Fruit fly (Drosophila melanogaster) whole organism, embryonic: ENCODE data around the gene CG13084.
A peak's percentile ranks its signal among the peaks of the same experiment; 100 is the strongest.

ENCODE experiments used
- CG10565 ChIP-seq: fragments of 200-800 bp; sonication (Bioruptor generic); optimal IDR thresholded peaks from 3 replicates; lab custom pipeline; 2016; ENCODE audit warnings: missing biosample characterization, mild to moderate bottlenecking, missing genetic modification characterization
- CG11696 ChIP-seq: fragments of 200-800 bp; sonication (Bioruptor generic); IDR thresholded peaks from 2 replicates; pipeline ENCODE4 v1.3.6; 2022; ENCODE audit warnings: missing biosample characterization, missing genetic modification characterization
- CG11723 ChIP-seq: fragments of 200-800 bp; sonication (Bioruptor generic); optimal IDR thresholded peaks from 2 replicates; lab custom pipeline; 2017; ENCODE audit warnings: missing biosample characterization, mild to moderate bottlenecking, missing genetic modification characterization
- CG1233 ChIP-seq: fragments of 200-800 bp; sonication (Bioruptor generic); optimal IDR thresholded peaks from 4 replicates; lab custom pipeline; 2018; ENCODE audit warnings: missing biosample characterization, mild to moderate bottlenecking, missing genetic modification characterization
- CG12391 ChIP-seq: fragments of 200-800 bp; sonication (Bioruptor generic); optimal IDR thresholded peaks from 3 replicates; lab custom pipeline; 2018; ENCODE audit warnings: missing biosample characterization, mild to moderate bottlenecking, missing genetic modification characterization, moderate library complexity
- CG13123 ChIP-seq: fragments of 200-800 bp; sonication (Bioruptor generic); optimal IDR thresholded peaks from 2 replicates; lab custom pipeline; 2016; ENCODE audit warnings: missing biosample characterization, missing genetic modification characterization
- CG14667 ChIP-seq: fragments of 200-800 bp; sonication (Bioruptor generic); IDR thresholded peaks from 2 replicates; pipeline ENCODE4 v1.3.6; 2022; ENCODE audit warnings: missing biosample characterization, missing genetic modification characterization
- CG14710 ChIP-seq: fragments of 200-800 bp; sonication (Bioruptor generic); optimal IDR thresholded peaks from 3 replicates; lab custom pipeline; 2019; ENCODE audit warnings: missing biosample characterization, mild to moderate bottlenecking, missing genetic modification characterization, moderate library complexity
- CG14965 ChIP-seq: fragments of 200-800 bp; sonication (Bioruptor generic); optimal IDR thresholded peaks from 2 replicates; lab custom pipeline; 2016; ENCODE audit warnings: missing biosample characterization, missing genetic modification characterization, borderline replicate concordance
- CG15073 ChIP-seq: fragments of 200-800 bp; sonication (Bioruptor generic); optimal IDR thresholded peaks from 2 replicates; lab custom pipeline; 2016; ENCODE audit warnings: missing biosample characterization, missing genetic modification characterization
- CG17328 ChIP-seq: fragments of 200-800 bp; sonication (Bioruptor generic); IDR thresholded peaks from 2 replicates; pipeline ENCODE4 v1.3.6; 2022; ENCODE audit warnings: missing biosample characterization, missing genetic modification characterization
- CG17912 ChIP-seq: fragments of 200-800 bp; sonication (Bioruptor generic); optimal IDR thresholded peaks from 2 replicates; lab custom pipeline; 2018; ENCODE audit warnings: missing biosample characterization, mild to moderate bottlenecking, missing genetic modification characterization
- CG3281 ChIP-seq: fragments of 200-800 bp; sonication (Bioruptor generic); optimal IDR thresholded peaks from 3 replicates; lab custom pipeline; 2017; ENCODE audit warnings: missing biosample characterization, mild to moderate bottlenecking, missing genetic modification characterization
- CG3838 ChIP-seq: fragments of 200-800 bp; sonication (Bioruptor generic); optimal IDR thresholded peaks from 3 replicates; lab custom pipeline; 2016; ENCODE audit warnings: missing biosample characterization, missing genetic modification characterization
- CG4282 ChIP-seq: fragments of 200-800 bp; sonication (Bioruptor generic); optimal IDR thresholded peaks from 2 replicates; lab custom pipeline; 2016; ENCODE audit warnings: missing biosample characterization, missing genetic modification characterization
- CG6683 ChIP-seq: fragments of 200-800 bp; sonication (Bioruptor generic); optimal IDR thresholded peaks from 2 replicates; lab custom pipeline; 2017; ENCODE audit warnings: missing biosample characterization, mild to moderate bottlenecking, missing genetic modification characterization, missing genetic modification reagents
- CG9437 ChIP-seq: fragments of 200-800 bp; sonication (Bioruptor generic); optimal IDR thresholded peaks from 2 replicates; lab custom pipeline; 2018; ENCODE audit warnings: missing biosample characterization, mild to moderate bottlenecking, missing genetic modification characterization
- CG9609 ChIP-seq: fragments of 200-800 bp; sonication (Bioruptor generic); optimal IDR thresholded peaks from 3 replicates; lab custom pipeline; 2016; ENCODE audit warnings: missing biosample characterization, missing genetic modification characterization
- CG9727 ChIP-seq: fragments of 200-800 bp; sonication (Bioruptor generic); optimal IDR thresholded peaks from 3 replicates; lab custom pipeline; 2017; ENCODE audit warnings: missing biosample characterization, mild to moderate bottlenecking, missing genetic modification characterization
- CG9817 ChIP-seq: fragments of 200-800 bp; sonication (Bioruptor generic); optimal IDR thresholded peaks from 2 replicates; lab custom pipeline; 2018; ENCODE audit warnings: missing biosample characterization, mild to moderate bottlenecking, missing genetic modification characterization, moderate library complexity
- Drgx ChIP-seq: fragments of 200-800 bp; sonication (Bioruptor generic); IDR thresholded peaks from 2 replicates; pipeline ENCODE4 v1.3.6; 2022; ENCODE audit warnings: missing biosample characterization, missing genetic modification characterization
- Gsc ChIP-seq: fragments of 200-800 bp; sonication (Bioruptor generic); IDR thresholded peaks from 2 replicates; pipeline ENCODE4 v1.3.6; 2022; ENCODE audit warnings: missing biosample characterization, missing genetic modification characterization
- HLH54F ChIP-seq: fragments of 200-800 bp; sonication (Bioruptor generic); optimal IDR thresholded peaks from 3 replicates; lab custom pipeline; 2016; ENCODE audit warnings: missing biosample characterization, missing genetic modification characterization
- Hey ChIP-seq: fragments of 200-800 bp; sonication (Bioruptor generic); optimal IDR thresholded peaks from 3 replicates; lab custom pipeline; 2018; ENCODE audit warnings: missing biosample characterization, mild to moderate bottlenecking, missing genetic modification characterization
- HmgZ ChIP-seq: fragments of 200-800 bp; sonication (Bioruptor generic); optimal IDR thresholded peaks from 2 replicates; lab custom pipeline; 2018; ENCODE audit warnings: missing biosample characterization, mild to moderate bottlenecking, missing genetic modification characterization
- Lpt ChIP-seq: fragments of >200 bp; optimal IDR thresholded peaks from 2 replicates; lab custom pipeline; 2018; ENCODE audit warnings: missing biosample characterization, missing genetic modification characterization
- MTF-1 ChIP-seq: fragments of 200-800 bp; sonication (Bioruptor generic); optimal IDR thresholded peaks from 2 replicates; lab custom pipeline; 2018; ENCODE audit warnings: missing biosample characterization, mild to moderate bottlenecking, missing genetic modification characterization, borderline replicate concordance
- PHDP ChIP-seq: fragments of 200-800 bp; sonication (Bioruptor generic); optimal IDR thresholded peaks from 3 replicates; lab custom pipeline; 2018; ENCODE audit warnings: missing biosample characterization, mild to moderate bottlenecking, missing genetic modification characterization, moderate library complexity
- Sox100B ChIP-seq: fragments of 200-800 bp; sonication (Bioruptor generic); optimal IDR thresholded peaks from 3 replicates; lab custom pipeline; 2018; ENCODE audit warnings: missing biosample characterization, mild to moderate bottlenecking, missing genetic modification characterization
- Sry-β ChIP-seq: fragments of 200-800 bp; sonication (Bioruptor generic); optimal IDR thresholded peaks from 2 replicates; lab custom pipeline; 2018; ENCODE audit warnings: missing biosample characterization, mild to moderate bottlenecking, missing genetic modification characterization, moderate library complexity
- TFAM ChIP-seq: fragments of 200-800 bp; sonication (Bioruptor generic); optimal IDR thresholded peaks from 2 replicates; lab custom pipeline; 2017; ENCODE audit warnings: missing biosample characterization, missing genetic modification characterization, inconsistent platforms
- Taf1 ChIP-seq: fragments of 200-800 bp; sonication (Bioruptor generic); IDR thresholded peaks from 2 replicates; pipeline ENCODE4 v1.3.6; 2022; ENCODE audit warnings: missing biosample characterization, missing genetic modification characterization
- ac ChIP-seq: fragments of 200-800 bp; sonication (Bioruptor generic); optimal IDR thresholded peaks from 3 replicates; lab custom pipeline; 2017; ENCODE audit warnings: missing biosample characterization, mild to moderate bottlenecking, missing genetic modification characterization
- ase ChIP-seq: fragments of 200-800 bp; sonication (Bioruptor generic); IDR thresholded peaks from 3 replicates; pipeline ENCODE4 v1.3.6; 2022; ENCODE audit warnings: missing biosample characterization, missing genetic modification characterization
- bcd ChIP-seq: fragments of 200-800 bp; sonication (Bioruptor generic); optimal IDR thresholded peaks from 2 replicates; lab custom pipeline; 2017; ENCODE audit warnings: missing biosample characterization, mild to moderate bottlenecking, missing genetic modification characterization
- bigmax ChIP-seq: fragments of 200-800 bp; sonication (Bioruptor generic); optimal IDR thresholded peaks from 2 replicates; lab custom pipeline; 2018; ENCODE audit warnings: missing biosample characterization, mild to moderate bottlenecking, missing genetic modification characterization
- cg ChIP-seq: fragments of 200-800 bp; sonication (Bioruptor generic); optimal IDR thresholded peaks from 3 replicates; lab custom pipeline; 2019; ENCODE audit warnings: missing biosample characterization, mild to moderate bottlenecking, missing genetic modification characterization, moderate library complexity
- chinmo ChIP-seq: fragments of 200-800 bp; sonication (Bioruptor generic); IDR thresholded peaks from 4 replicates; pipeline ENCODE4 v1.3.6; 2022; ENCODE audit warnings: missing biosample characterization, missing genetic modification characterization; ENCODE audit not compliant: partially characterized antibody
- crol ChIP-seq: fragments of 200-800 bp; sonication (Bioruptor generic); IDR thresholded peaks from 2 replicates; pipeline ENCODE4 v1.3.6; 2022; ENCODE audit warnings: missing biosample characterization, missing genetic modification characterization
- da ChIP-seq: fragments of 200-800 bp; sonication (Bioruptor generic); optimal IDR thresholded peaks from 2 replicates; lab custom pipeline; 2016; ENCODE audit warnings: missing biosample characterization, missing genetic modification characterization
- gt ChIP-seq: fragments of 200-800 bp; sonication (Bioruptor generic); IDR thresholded peaks from 2 replicates; pipeline ENCODE4 v1.3.6; 2022; ENCODE audit warnings: missing biosample characterization, missing genetic modification characterization
- inv ChIP-seq: fragments of 200-800 bp; sonication (Bioruptor generic); IDR thresholded peaks from 2 replicates; pipeline ENCODE4 v1.3.6; 2022; ENCODE audit warnings: missing biosample characterization, missing genetic modification characterization; ENCODE audit not compliant: partially characterized antibody
- lbe ChIP-seq: fragments of 200-800 bp; sonication (Bioruptor generic); optimal IDR thresholded peaks from 2 replicates; lab custom pipeline; 2016; ENCODE audit warnings: missing biosample characterization, mild to moderate bottlenecking, missing genetic modification characterization
- mirr ChIP-seq: fragments of 200-800 bp; sonication (Bioruptor generic); optimal IDR thresholded peaks from 3 replicates; lab custom pipeline; 2018; ENCODE audit warnings: missing biosample characterization, mild to moderate bottlenecking, missing genetic modification characterization
- onecut ChIP-seq: fragments of 200-800 bp; sonication (Bioruptor generic); IDR thresholded peaks from 2 replicates; pipeline ENCODE4 v1.3.6; 2022; ENCODE audit warnings: missing biosample characterization, missing genetic modification characterization
- pb ChIP-seq: fragments of 200-800 bp; sonication (Bioruptor generic); optimal IDR thresholded peaks from 3 replicates; lab custom pipeline; 2016; ENCODE audit warnings: missing biosample characterization, missing genetic modification characterization
- tin ChIP-seq: fragments of 200-800 bp; sonication (Bioruptor generic); optimal IDR thresholded peaks from 3 replicates; lab custom pipeline; 2016; ENCODE audit warnings: missing biosample characterization, missing genetic modification characterization
- toy ChIP-seq: fragments of 200-800 bp; sonication (Bioruptor generic); IDR thresholded peaks from 2 replicates; pipeline ENCODE4 v1.3.6; 2022; ENCODE audit warnings: missing biosample characterization, missing genetic modification characterization
- usp ChIP-seq: fragments of >200 bp; optimal IDR thresholded peaks from 2 replicates; lab custom pipeline; 2017; ENCODE audit warnings: missing biosample characterization, missing genetic modification characterization
- wdn ChIP-seq: fragments of 200-800 bp; sonication (Bioruptor generic); IDR thresholded peaks from 2 replicates; pipeline ENCODE4 v1.3.6; 2022; ENCODE audit warnings: missing biosample characterization, missing genetic modification characterization
- zfh2 ChIP-seq: fragments of 200-800 bp; sonication (Bioruptor generic); optimal IDR thresholded peaks from 2 replicates; lab custom pipeline; 2016; ENCODE audit warnings: missing biosample characterization, missing genetic modification characterization

Gene CG13084

DNA sequence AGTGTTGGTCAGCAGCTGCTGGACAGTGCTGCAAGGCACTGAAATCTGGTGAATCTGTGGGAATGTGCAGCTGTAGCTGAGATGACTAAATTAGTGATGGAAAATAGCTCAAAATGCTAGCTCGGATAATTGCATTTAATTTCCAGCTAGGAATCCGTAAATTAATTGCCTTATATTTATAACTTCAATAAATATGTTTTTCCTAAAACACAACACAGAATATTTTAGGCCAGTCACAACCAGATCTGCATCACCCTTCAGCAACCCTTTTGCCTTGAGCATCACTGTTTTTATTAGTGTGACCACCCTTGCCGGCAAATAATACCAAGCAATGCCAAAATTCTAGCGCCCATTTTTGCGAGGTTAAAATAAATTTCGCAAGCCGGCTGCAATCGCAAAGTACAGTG, 40.0 kb upstream of the CG13084 start, which contains the start of gene Hs2st (continued):
- peak; percentile 80 for TF ChIP-seq CG15073 (GFP tag; lab: Kevin White, UChicago)
- no peak for TF ChIP-seq cg (GFP tag; lab: Kevin White, UChicago)
- peak; percentile 97 for TF ChIP-seq HLH54F
- peak; percentile 93 for TF ChIP-seq CG14710
- no peak for TF ChIP-seq Lpt (GFP tag; lab: Kevin White, UChicago)
- peak; percentile 79; the same call in 3 of the 4 replicates for TF ChIP-seq chinmo (GFP tag; lab: Robert Waterston, UW)
- peak; percentile 45; the same call in 1 of the 2 replicates for TF ChIP-seq toy
- peak; percentile 88 for TF ChIP-seq CG17328
- peak; percentile 83 for TF ChIP-seq gt (GFP tag; lab: Robert Waterston, UW)
- peak; percentile 85 for TF ChIP-seq CG11723 (GFP tag; lab: Kevin White, UChicago)
- TF ChIP-seq CG9609 (GFP tag; lab: Kevin White, UChicago) = peak; percentile 96
- peak; percentile 79 for TF ChIP-seq CG3838 (GFP tag; lab: Kevin White, UChicago)
- TF ChIP-seq CG17912 (GFP tag; lab: Kevin White, UChicago) = peak; percentile 57
- TF ChIP-seq Taf1 (GFP tag; lab: Robert Waterston, UW) = peak; percentile 90
- peak; percentile 42 for TF ChIP-seq MTF-1 (GFP tag; lab: Kevin White, UChicago)
- TF ChIP-seq CG9817 (tag; lab: Kevin White, UChicago) = peak; percentile 95
- TF ChIP-seq usp (GFP tag; lab: Kevin White, UChicago) = no peak
- peak; percentile 79 for TF ChIP-seq mirr (GFP tag; lab: Kevin White, UChicago)
- peak; percentile 29; the same call in 1 of the 2 replicates for TF ChIP-seq inv (GFP tag; lab: Robert Waterston, UW)
- TF ChIP-seq Sry-β = peak; percentile 98
- peak; percentile 87 for TF ChIP-seq Gsc (GFP tag; lab: Robert Waterston, UW)
- peak; percentile 86 for TF ChIP-seq PHDP (tag; lab: Kevin White, UChicago)
- peak; percentile 85 for TF ChIP-seq lbe (GFP tag; lab: Kevin White, UChicago)
- TF ChIP-seq ase (GFP tag; lab: Robert Waterston, UW) = peak; percentile 87; the same call in 2 of the 3 replicates
- TF ChIP-seq CG10565 = peak; percentile 72
- TF ChIP-seq CG13123 = peak; percentile 90
- peak; percentile 83 for TF ChIP-seq CG1233 (GFP tag; lab: Kevin White, UChicago)
- TF ChIP-seq CG9437 = peak; percentile 69
- TF ChIP-seq HmgZ (tag; lab: Kevin White, UChicago) = peak; percentile 96
- peak; percentile 77 for TF ChIP-seq Hey (tag; lab: Kevin White, UChicago)
- TF ChIP-seq CG14965 (GFP tag; lab: Kevin White, UChicago) = peak; percentile 15
- TF ChIP-seq Sox100B (GFP tag; lab: Kevin White, UChicago) = no peak
- peak; percentile 55 for TF ChIP-seq CG11696 (GFP tag; lab: Robert Waterston, UW)
- peak; percentile 95 for TF ChIP-seq tin (GFP tag; lab: Kevin White, UChicago)
- TF ChIP-seq CG4282 (GFP tag; lab: Kevin White, UChicago) = peak; percentile 88
- TF ChIP-seq ac = peak; percentile 59
- peak; percentile 89 for TF ChIP-seq bigmax
- TF ChIP-seq bcd (GFP tag; lab: Kevin White, UChicago) = peak; percentile 92
- TF ChIP-seq pb (GFP tag; lab: Kevin White, UChicago) = peak; percentile 83
- peak; percentile 68 for TF ChIP-seq CG6683 (GFP tag; lab: Kevin White, UChicago)
- TF ChIP-seq da (GFP tag; lab: Kevin White, UChicago) = peak; percentile 94
- no peak; the same call in 1 of the 2 replicates for TF ChIP-seq crol
- peak; percentile 86 for TF ChIP-seq Drgx (GFP tag; lab: Robert Waterston, UW)
- peak; percentile 92 for TF ChIP-seq CG14667 (GFP tag; lab: Robert Waterston, UW)
- TF ChIP-seq CG12391 (tag; lab: Kevin White, UChicago) = peak; percentile 93
- TF ChIP-seq CG9727 = peak; percentile 89
- TF ChIP-seq wdn (GFP tag; lab: Robert Waterston, UW) = peak; percentile 89
- TF ChIP-seq zfh2 (GFP tag; lab: Kevin White, UChicago) = peak; percentile 98
- no peak for TF ChIP-seq TFAM (GFP tag; lab: Kevin White, UChicago)
- TF ChIP-seq CG3281 (GFP tag; lab: Kevin White, UChicago) = peak; percentile 90
- peak; percentile 64; the same call in 1 of the 2 replicates for TF ChIP-seq onecut (GFP tag; lab: Robert Waterston, UW)
